Worm (Caenorhabditis elegans) whole organism, L4 larva: ENCODE measurements around the gene bgal-1.

Source experiments
- duxl-1 ChIP-seq: sonication (generic microtip); optimal IDR thresholded peaks from 2 replicates; lab custom pipeline; 2016; ENCODE audit warnings: mild to moderate bottlenecking, missing genetic modification characterization, moderate library complexity, missing compliant biosample characterization; ENCODE audit not compliant: poor library complexity
- fkh-10 ChIP-seq: fragments of 150-350 bp; optimal IDR thresholded peaks from 2 replicates; lab custom pipeline; 2014; ENCODE audit warnings: missing biosample characterization, missing genetic modification reagents, missing genetic modification characterization
- fos-1 ChIP-seq: fragments of 150-350 bp; optimal IDR thresholded peaks from 2 replicates; lab custom pipeline; 2014; ENCODE audit warnings: missing biosample characterization, missing genetic modification characterization
- lin-1 ChIP-seq: fragments of 200-800 bp; sonication (Bioruptor generic); IDR thresholded peaks from 2 replicates; pipeline ENCODE4 v1.3.6; 2022; ENCODE audit warnings: missing genetic modification reagents, missing genetic modification characterization, missing compliant biosample characterization
- lin-15B ChIP-seq: fragments of 150-350 bp; sonication (generic microtip); optimal IDR thresholded peaks from 3 replicates; lab custom pipeline; 2014; ENCODE audit warnings: missing biosample characterization, missing genetic modification characterization
- nhr-28 ChIP-seq: fragments of 150-350 bp; optimal IDR thresholded peaks from 2 replicates; lab custom pipeline; 2014; ENCODE audit warnings: missing biosample characterization, missing genetic modification characterization
- nhr-77 ChIP-seq: fragments of 150-350 bp; optimal IDR thresholded peaks from 2 replicates; lab custom pipeline; 2014; ENCODE audit warnings: missing biosample characterization, missing genetic modification characterization
- snpc-1.2 ChIP-seq: fragments of 200-800 bp; sonication (Bioruptor generic); IDR thresholded peaks from 2 replicates; pipeline ENCODE4 v1.3.6; 2022; ENCODE audit warnings: missing genetic modification reagents, missing genetic modification characterization, missing compliant biosample characterization
- snpc-4 ChIP-seq: fragments of 150-350 bp; optimal IDR thresholded peaks from 2 replicates; lab custom pipeline; 2014; ENCODE audit warnings: missing biosample characterization, missing genetic modification characterization
- unc-62 ChIP-seq, 3 experiments: fragments of 150-350 bp in 1 of 3; sonication (generic microtip); optimal IDR thresholded peaks in 2 of 3; peaks in 1 of 3; 1 replicate in 1 of 3; 2 replicates in 2 of 3; lab custom pipeline; 2014 to 2017; ENCODE audit warnings: missing biosample characterization in 3 of 3, missing genetic modification characterization in 3 of 3, missing genetic modification reagents in 3 of 3, missing genotype in 1 of 3
- zip-11 ChIP-seq: fragments of 200-800 bp; sonication (Bioruptor generic); IDR thresholded peaks from 2 replicates; pipeline ENCODE4 v1.3.6; 2022; ENCODE audit warnings: missing genetic modification characterization, missing compliant biosample characterization

DNA sequence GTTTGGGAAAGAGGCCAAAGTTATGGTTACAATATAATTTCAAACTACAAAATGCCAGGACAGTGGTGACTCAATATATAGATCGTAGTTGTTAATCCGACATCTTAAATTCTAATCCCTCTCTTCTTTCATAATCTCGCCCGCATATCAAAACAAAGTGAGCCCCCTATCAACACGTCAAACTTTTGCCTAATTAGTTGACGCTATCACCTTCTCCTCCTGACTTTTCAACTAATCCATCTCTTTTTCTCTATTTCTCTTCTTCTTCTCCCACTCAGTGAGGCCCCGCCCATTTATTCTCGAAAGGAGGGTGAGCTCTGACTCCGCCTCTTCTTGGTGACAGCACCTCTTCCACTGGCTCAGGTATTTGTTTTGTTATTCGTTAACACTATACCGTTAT lies 14.5 kb downstream of the bgal-1 start:
- TF ChIP-seq duxl-1 (tag; lab: Kevin White, UChicago) (no peak), fkh-10 (no peak), snpc-1.2 (no peak), nhr-28 (tag; lab: Kevin White, UChicago) (no peak), nhr-77 (tag; lab: Kevin White, UChicago) (no peak), fos-1 (tag; lab: Kevin White, UChicago) (no peak), unc-62 (GFP tag; optimal IDR thresholded peaks at IDR 0.05 in 1 of 2; lab: Kevin White, UChicago) (peak in 1 of 2 experiments; percentile 44), unc-62 (tag; optimal IDR thresholded peaks at IDR 0.05; lab: Kevin White, UChicago) (no peak), zip-11 (no peak), lin-1 (GFP tag; lab: Robert Waterston, UW) (no peak), snpc-4 (no peak), lin-15B (tag; lab: Kevin White, UChicago) (no peak)
